Worm (Caenorhabditis elegans): ENCODE results near the gene parn-1.

DNA sequence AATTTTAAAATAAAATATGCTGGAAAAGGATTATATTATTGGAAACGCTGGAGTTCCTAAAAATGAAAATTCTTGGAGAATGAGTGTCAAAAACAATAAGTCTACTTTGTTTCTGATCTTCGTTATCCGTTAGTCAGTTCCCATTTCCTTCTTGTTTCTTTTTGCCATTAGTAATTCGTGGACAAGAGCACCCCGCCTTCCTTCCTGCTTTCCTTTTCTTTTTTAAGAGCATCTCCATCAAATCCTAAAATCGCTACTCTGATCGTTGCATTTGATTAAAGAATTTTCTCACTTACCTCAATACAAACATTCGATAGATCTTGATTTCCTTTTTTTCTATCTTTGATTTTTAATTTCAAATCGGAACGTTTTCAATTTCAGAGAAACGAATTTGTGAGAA lies 15.2 kb downstream of the parn-1 start, which contains the start of gene frpr-15:
- TF ChIP-seq him-1 (tag; optimal IDR thresholded peaks at IDR 0.05), result no peak
- TF ChIP-seq W03F9.2 (tag; optimal IDR thresholded peaks at IDR 0.05), result no peak
